Worm (Caenorhabditis elegans) whole organism, L3 larva: Measurements from ENCODE around the gene tpa-1.

ENCODE experiments used
- R02D3.7 ChIP-seq: fragments of 150-350 bp; optimal IDR thresholded peaks from 2 replicates; lab custom pipeline; 2014; ENCODE audit warnings: missing biosample characterization, missing genetic modification characterization
- ZK546.5 ChIP-seq: sonication (generic microtip); optimal IDR thresholded peaks from 2 replicates; lab custom pipeline; 2017; ENCODE audit warnings: missing biosample characterization, missing genetic modification characterization
- aly-2 ChIP-seq: fragments of 150-350 bp; optimal IDR thresholded peaks from 2 replicates; lab custom pipeline; 2014; ENCODE audit warnings: missing biosample characterization, missing genetic modification characterization
- ama-1 ChIP-seq: fragments of 150-350 bp; optimal IDR thresholded peaks from 2 replicates; lab custom pipeline; 2018
- ceh-16 ChIP-seq: sonication (generic microtip); optimal IDR thresholded peaks from 2 replicates; lab custom pipeline; 2017; ENCODE audit warnings: missing biosample characterization, missing genetic modification characterization
- ceh-28 ChIP-seq: fragments of 150-350 bp; optimal IDR thresholded peaks from 2 replicates; lab custom pipeline; 2014; ENCODE audit warnings: missing biosample characterization, missing genetic modification reagents, missing genetic modification characterization
- ceh-82 ChIP-seq: fragments of 150-350 bp; optimal IDR thresholded peaks from 2 replicates; lab custom pipeline; 2014; ENCODE audit warnings: missing biosample characterization, missing genetic modification characterization
- ceh-9 ChIP-seq: sonication (generic microtip); optimal IDR thresholded peaks from 2 replicates; lab custom pipeline; 2018; ENCODE audit warnings: missing biosample characterization, missing genetic modification characterization
- daf-12 ChIP-seq: fragments of 150-350 bp; optimal IDR thresholded peaks from 2 replicates; lab custom pipeline; 2014; ENCODE audit warnings: missing biosample characterization, missing genetic modification reagents, missing genetic modification characterization
- egl-27 ChIP-seq: sonication (generic microtip); optimal IDR thresholded peaks from 4 replicates; lab custom pipeline; 2017; ENCODE audit warnings: missing biosample characterization, missing genetic modification reagents, missing genetic modification characterization
- egl-5 ChIP-seq: fragments of 150-350 bp; optimal IDR thresholded peaks from 2 replicates; lab custom pipeline; 2017; ENCODE audit warnings: missing biosample characterization, missing genetic modification reagents, missing genetic modification characterization, inconsistent platforms
- elt-1 ChIP-seq: fragments of 150-350 bp; optimal IDR thresholded peaks from 2 replicates; lab custom pipeline; 2014; ENCODE audit warnings: missing biosample characterization, missing genetic modification characterization
- elt-2 ChIP-seq: sonication (generic microtip); optimal IDR thresholded peaks from 2 replicates; lab custom pipeline; 2016; ENCODE audit warnings: missing genetic modification reagents, mild to moderate bottlenecking, missing genetic modification characterization, missing compliant biosample characterization
- elt-3 ChIP-seq, 3 experiments: fragments of 150-350 bp in 1 of 3; sonication (generic microtip) in 2 of 3; optimal IDR thresholded peaks; 2 replicates in 2 of 3; 4 replicates in 1 of 3; lab custom pipeline; 2014 to 2017; ENCODE audit warnings: missing biosample characterization in 3 of 3, missing genetic modification characterization in 3 of 3
- eor-1 ChIP-seq, 2 experiments: fragments of 150-350 bp; optimal IDR thresholded peaks; 2 replicates each; lab custom pipeline; 2014 to 2018; ENCODE audit warnings: missing biosample characterization in 2 of 2, missing genetic modification characterization in 2 of 2
- fkh-10 ChIP-seq: sonication (generic microtip); optimal IDR thresholded peaks from 2 replicates; lab custom pipeline; 2017; ENCODE audit warnings: missing biosample characterization, missing genetic modification reagents, missing genetic modification characterization
- fkh-2 ChIP-seq: fragments of 150-350 bp; optimal IDR thresholded peaks from 2 replicates; lab custom pipeline; 2014; ENCODE audit warnings: missing biosample characterization, missing genetic modification reagents, missing genetic modification characterization
- hmg-11 ChIP-seq: sonication (generic microtip); optimal IDR thresholded peaks from 2 replicates; lab custom pipeline; 2016; ENCODE audit warnings: missing genetic modification characterization, missing compliant biosample characterization
- jun-1 ChIP-seq: fragments of 150-350 bp; optimal IDR thresholded peaks from 2 replicates; lab custom pipeline; 2014; ENCODE audit warnings: missing biosample characterization, missing genetic modification reagents, missing genetic modification characterization
- lin-15B ChIP-seq: fragments of 150-350 bp; optimal IDR thresholded peaks from 2 replicates; lab custom pipeline; 2014; ENCODE audit warnings: missing biosample characterization, missing genetic modification characterization
- lin-39 ChIP-seq: fragments of 150-350 bp; optimal IDR thresholded peaks from 2 replicates; lab custom pipeline; 2018; ENCODE audit warnings: missing biosample characterization, missing genetic modification reagents, missing genetic modification characterization
- mml-1 ChIP-seq: fragments of 150-350 bp; sonication (generic microtip); optimal IDR thresholded peaks from 3 replicates; lab custom pipeline; 2014; ENCODE audit warnings: missing biosample characterization, missing genetic modification characterization
- nfya-1 ChIP-seq: sonication (generic microtip); optimal IDR thresholded peaks from 2 replicates; lab custom pipeline; 2017; ENCODE audit warnings: missing genetic modification characterization, mild to moderate bottlenecking, missing compliant biosample characterization, antibody characterized with exemption, moderate library complexity; ENCODE audit not compliant: insufficient read depth
- nhr-11 ChIP-seq: fragments of 150-350 bp; optimal IDR thresholded peaks from 2 replicates; lab custom pipeline; 2014; ENCODE audit warnings: missing biosample characterization, missing genetic modification characterization
- nhr-12 ChIP-seq: fragments of 150-350 bp; optimal IDR thresholded peaks from 2 replicates; lab custom pipeline; 2014; ENCODE audit warnings: missing biosample characterization, missing genetic modification characterization
- nhr-23 ChIP-seq: fragments of 150-350 bp; optimal IDR thresholded peaks from 2 replicates; lab custom pipeline; 2014; ENCODE audit warnings: missing biosample characterization, missing genetic modification reagents, missing genetic modification characterization
- nhr-237 ChIP-seq: fragments of 150-350 bp; optimal IDR thresholded peaks from 2 replicates; lab custom pipeline; 2014; ENCODE audit warnings: missing biosample characterization, missing genetic modification characterization
- nhr-25 ChIP-seq: sonication (generic microtip); optimal IDR thresholded peaks from 2 replicates; lab custom pipeline; 2017; ENCODE audit warnings: missing biosample characterization, missing genetic modification characterization
- nhr-28 ChIP-seq: fragments of 150-350 bp; optimal IDR thresholded peaks from 2 replicates; lab custom pipeline; 2014; ENCODE audit warnings: missing biosample characterization, missing genetic modification characterization
- nhr-43 ChIP-seq: sonication (generic microtip); optimal IDR thresholded peaks from 2 replicates; lab custom pipeline; 2016; ENCODE audit warnings: mild to moderate bottlenecking, missing genetic modification characterization, missing compliant biosample characterization; ENCODE audit not compliant: poor library complexity, severe bottlenecking
- nhr-67 ChIP-seq: fragments of 150-350 bp; optimal IDR thresholded peaks from 2 replicates; lab custom pipeline; 2014; ENCODE audit warnings: missing biosample characterization, missing genetic modification characterization
- nhr-76 ChIP-seq: fragments of 150-350 bp; sonication (generic microtip); optimal IDR thresholded peaks from 5 replicates; lab custom pipeline; 2014; ENCODE audit warnings: missing biosample characterization, missing genetic modification characterization
- nhr-77 ChIP-seq: fragments of 150-350 bp; optimal IDR thresholded peaks from 2 replicates; lab custom pipeline; 2014; ENCODE audit warnings: missing biosample characterization, missing genetic modification characterization
- pha-4 ChIP-seq: fragments of 150-350 bp; optimal IDR thresholded peaks from 2 replicates; lab custom pipeline; 2014; ENCODE audit warnings: missing biosample characterization, missing genetic modification reagents, missing genetic modification characterization
- pqm-1 ChIP-seq: fragments of 150-350 bp; optimal IDR thresholded peaks from 2 replicates; lab custom pipeline; 2017; ENCODE audit warnings: missing biosample characterization, missing genetic modification characterization, inconsistent platforms
- skn-1 ChIP-seq: fragments of 150-350 bp; optimal IDR thresholded peaks from 2 replicates; lab custom pipeline; 2014; ENCODE audit warnings: missing biosample characterization, missing genetic modification characterization
- snpc-4 ChIP-seq: fragments of 150-350 bp; optimal IDR thresholded peaks from 2 replicates; lab custom pipeline; 2014; ENCODE audit warnings: missing biosample characterization, missing genetic modification characterization
- tbx-2 ChIP-seq: sonication (generic microtip); optimal IDR thresholded peaks from 2 replicates; lab custom pipeline; 2016; ENCODE audit warnings: mild to moderate bottlenecking, missing genetic modification characterization, missing compliant biosample characterization
- unc-39 ChIP-seq: sonication (generic microtip); optimal IDR thresholded peaks from 4 replicates; lab custom pipeline; 2017; ENCODE audit warnings: missing biosample characterization, missing genetic modification characterization
- unc-62 ChIP-seq: fragments of 150-350 bp; sonication (generic microtip); optimal IDR thresholded peaks from 4 replicates; lab custom pipeline; 2014; ENCODE audit warnings: missing biosample characterization, missing genetic modification reagents, missing genetic modification characterization
- zag-1 ChIP-seq: fragments of 150-350 bp; optimal IDR thresholded peaks from 2 replicates; lab custom pipeline; 2014; ENCODE audit warnings: missing biosample characterization, missing genetic modification characterization
- ztf-11 ChIP-seq: fragments of 150-350 bp; optimal IDR thresholded peaks from 2 replicates; lab custom pipeline; 2014; ENCODE audit warnings: missing biosample characterization, missing genetic modification characterization

tpa-1 gene

DNA sequence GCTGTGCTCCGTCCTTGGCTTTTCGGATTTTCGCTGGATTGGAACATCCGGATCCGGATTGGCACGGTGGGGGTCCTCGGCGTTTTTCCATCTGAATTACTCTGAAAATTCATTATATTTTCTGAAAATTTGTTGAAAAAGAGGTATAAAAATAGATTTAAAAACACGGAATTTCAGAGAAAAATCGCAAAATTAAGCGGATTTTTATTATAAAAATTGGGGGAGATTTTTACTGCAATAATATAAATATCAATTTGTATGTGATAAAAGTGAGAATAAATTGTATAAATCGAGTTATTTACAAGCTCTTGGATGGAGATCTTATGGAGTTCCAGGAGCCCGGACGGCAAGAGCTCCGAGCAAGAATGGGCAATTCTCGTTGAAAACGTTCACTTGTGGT lies 29.8 kb downstream of the tpa-1 start, which contains the start of gene tut-1:
Gene tut-1, minus strand, starts transcription at position 101 of the 400 bp plus-strand sequence.
- no peak for TF ChIP-seq nhr-11 (tag; lab: Kevin White, UChicago)
- TF ChIP-seq zag-1 (tag; lab: Kevin White, UChicago), result no peak
- TF ChIP-seq R02D3.7 (tag; lab: Kevin White, UChicago), result no peak
- no peak for TF ChIP-seq elt-1 (tag; lab: Kevin White, UChicago)
- TF ChIP-seq egl-5 (tag; lab: Kevin White, UChicago), result no peak
- no peak for TF ChIP-seq nhr-12 (tag; lab: Kevin White, UChicago)
- TF ChIP-seq ZK546.5 (tag; lab: Kevin White, UChicago), result no peak
- TF ChIP-seq eor-1 (tag; optimal IDR thresholded peaks at IDR 0.05; lab: Kevin White, UChicago), result no peak
- no peak for TF ChIP-seq daf-12 (tag; lab: Kevin White, UChicago)
- TF ChIP-seq fkh-2 (tag; lab: Kevin White, UChicago), result no peak
- no peak for TF ChIP-seq nhr-67
- no peak for TF ChIP-seq egl-27 (tag; lab: Kevin White, UChicago)

DNA sequence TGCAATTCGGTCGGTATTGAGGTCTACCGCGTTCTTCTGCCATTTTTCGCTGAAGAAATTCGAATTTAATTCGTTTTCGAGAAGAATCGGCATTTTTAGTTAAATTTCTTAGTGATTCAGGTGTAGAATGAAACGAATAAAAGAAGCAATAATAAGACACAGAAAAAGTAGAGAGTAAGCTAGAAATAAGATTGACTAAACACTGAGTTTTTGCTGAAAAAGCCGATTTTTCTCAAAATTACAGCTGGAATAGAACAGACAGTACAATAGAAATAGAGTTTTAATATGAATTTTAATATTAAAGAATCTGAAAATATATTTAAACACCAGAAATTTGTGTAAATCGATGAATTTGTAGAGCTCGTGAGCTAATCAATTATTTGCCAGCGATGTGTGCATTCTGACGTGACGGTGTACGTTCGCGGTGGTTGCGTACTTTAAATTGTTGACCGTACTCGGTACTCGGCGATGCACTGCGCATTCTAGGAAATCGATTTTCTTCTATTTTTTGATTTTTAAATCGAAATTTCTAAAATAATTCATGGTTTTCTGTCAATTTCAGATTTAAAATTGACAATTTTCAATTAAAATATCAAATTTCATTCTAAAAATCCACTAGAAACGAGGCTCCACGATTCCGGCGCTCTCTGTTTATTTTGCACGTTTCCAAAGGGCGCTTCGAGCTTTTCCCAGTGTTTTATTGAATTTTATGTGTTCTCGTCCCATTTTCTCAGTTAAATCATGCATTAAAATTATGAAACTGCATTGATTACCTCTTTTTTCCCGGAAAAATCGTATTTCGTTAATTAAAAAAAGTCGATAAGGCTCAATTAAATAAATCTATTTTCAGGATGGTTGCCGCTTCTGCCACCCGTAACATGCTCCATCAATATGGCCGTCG lies 34.4 kb downstream of the tpa-1 start, which contains the start of the genes grld-1 and cox-6C:
Gene grld-1, minus strand, starts transcription at position 51 of the 901 bp plus-strand sequence.
Gene cox-6C, plus strand, starts transcription at position 851 of the 901 bp plus-strand sequence.
- no peak for TF ChIP-seq ZK546.5 (tag; lab: Kevin White, UChicago)
- no peak for TF ChIP-seq mml-1 (tag; lab: Kevin White, UChicago)
- TF ChIP-seq unc-39, result no peak
- TF ChIP-seq R02D3.7 (tag; lab: Kevin White, UChicago), result peak; percentile 4
- peak; percentile 19 for TF ChIP-seq nhr-23 (tag; lab: Kevin White, UChicago)
- TF ChIP-seq eor-1 (tag; optimal IDR thresholded peaks at IDR 0.05; lab: Kevin White, UChicago), result no peak
- TF ChIP-seq ceh-28 (tag; lab: Kevin White, UChicago), result peak; percentile 63
- no peak for TF ChIP-seq nhr-43 (tag; lab: Kevin White, UChicago)
- no peak for TF ChIP-seq ztf-11 (tag; lab: Kevin White, UChicago)
- peak; percentile 1 for TF ChIP-seq fkh-10 (GFP tag; lab: Kevin White, UChicago)
- TF ChIP-seq nfya-1 (tag; lab: Kevin White, UChicago), result peak; percentile 77
- TF ChIP-seq fkh-2 (tag; lab: Kevin White, UChicago), result no peak
- TF ChIP-seq nhr-28 (tag; lab: Kevin White, UChicago), result no peak
- TF ChIP-seq pqm-1 (tag; lab: Kevin White, UChicago), result peak; percentile 17
- TF ChIP-seq lin-39, result peak; percentile 27
- TF ChIP-seq egl-27 (tag; lab: Kevin White, UChicago), result no peak
- no peak for TF ChIP-seq ceh-9 (tag; lab: Kevin White, UChicago)
- no peak for TF ChIP-seq aly-2 (tag; lab: Kevin White, UChicago)
- TF ChIP-seq hmg-11, result peak; percentile 53
- no peak for TF ChIP-seq ama-1 (lab: Kevin White, UChicago)
- TF ChIP-seq nhr-77 (tag; lab: Kevin White, UChicago), result no peak
- no peak for TF ChIP-seq nhr-237 (tag; lab: Kevin White, UChicago)
- no peak for TF ChIP-seq tbx-2 (tag; lab: Kevin White, UChicago)
- no peak for TF ChIP-seq ceh-82 (tag; lab: Kevin White, UChicago)
- TF ChIP-seq pha-4 (tag; lab: Kevin White, UChicago), result peak; percentile 60
- no peak for TF ChIP-seq nhr-67
- no peak for TF ChIP-seq daf-12 (tag; lab: Kevin White, UChicago)
- TF ChIP-seq nhr-76, result no peak
- no peak for TF ChIP-seq elt-3 (tag; optimal IDR thresholded peaks at IDR 0.05; lab: Kevin White, UChicago)
- no peak for TF ChIP-seq unc-62 (GFP tag; lab: Kevin White, UChicago)
- peak; percentile 64 for TF ChIP-seq snpc-4 (tag; lab: Kevin White, UChicago)
- TF ChIP-seq nhr-25 (tag; lab: Kevin White, UChicago), result peak; percentile 28
- no peak for TF ChIP-seq skn-1 (tag; lab: Kevin White, UChicago)
- no peak for TF ChIP-seq jun-1 (tag; lab: Kevin White, UChicago)
- TF ChIP-seq elt-2 (tag; lab: Kevin White, UChicago), result peak; percentile 38
- TF ChIP-seq ceh-16, result no peak
- peak; percentile 61 for TF ChIP-seq egl-5 (tag; lab: Kevin White, UChicago)
- no peak for TF ChIP-seq nhr-11 (tag; lab: Kevin White, UChicago)
- TF ChIP-seq lin-15B (tag; lab: Kevin White, UChicago), result peak; percentile 60
- TF ChIP-seq, all 47 proteins: peak for 14
